Fruit fly (Drosophila melanogaster) Kc167 (cell line): ENCODE measurements around the gene Nak.

Experiments
- psq ChIP-seq: fragments of >200 bp; optimal IDR thresholded peaks from 2 replicates; lab custom pipeline; 2017; ENCODE audit warnings: missing external identifiers
- ttk ChIP-seq: sonication (Bioruptor generic); optimal IDR thresholded peaks from 2 replicates; lab custom pipeline; 2017; ENCODE audit warnings: missing external identifiers

- TF ChIP-seq ttk (lab: Kevin White, UChicago) = no peak
- TF ChIP-seq psq (lab: Kevin White, UChicago) = no peak
Observed at dm6 chr2L:18982826-18983758, 14.5 kb upstream of the Nak start.
